Fruit fly (Drosophila melanogaster): Measurements from ENCODE around the gene CG32719.
A peak's percentile ranks its signal among the peaks of the same experiment; 100 is the strongest.

dm6 chrX:7571200-7571599 lies 23.4 kb upstream of the CG32719 start:
- peak; percentile 53 for TF ChIP-seq Pif1A (GFP tag; optimal IDR thresholded peaks at IDR 0.05)
- peak; percentile 43 for TF ChIP-seq CG8301 (tag; optimal IDR thresholded peaks at IDR 0.05)
- TF ChIP-seq CG32121 (GFP tag; IDR thresholded peaks at IDR 0.05), result peak; percentile 52
- peak; percentile 38 for TF ChIP-seq CG9948 (tag; optimal IDR thresholded peaks at IDR 0.05)
- peak; percentile 36 for TF ChIP-seq CG34367 (tag; optimal IDR thresholded peaks at IDR 0.05)
- TF ChIP-seq CG4496 (GFP tag; IDR thresholded peaks at IDR 0.05), result no peak
- TF ChIP-seq CG14655 (GFP tag; optimal IDR thresholded peaks at IDR 0.05), result peak; percentile 46
- TF ChIP-seq D1 (tag; optimal IDR thresholded peaks at IDR 0.05), result peak; percentile 9
- no peak for TF ChIP-seq CG13204 (GFP tag; optimal IDR thresholded peaks at IDR 0.05)
- no peak for TF ChIP-seq CG12605 (GFP tag; IDR thresholded peaks at IDR 0.05)
- TF ChIP-seq Snoo (tag; optimal IDR thresholded peaks at IDR 0.05), result peak; percentile 42
- no peak for TF ChIP-seq gl (tag; optimal IDR thresholded peaks at IDR 0.05)
- TF ChIP-seq Ets98B (GFP tag; IDR thresholded peaks at IDR 0.05), result peak; percentile 26; the same call in 1 of the 2 replicates
- no peak for TF ChIP-seq CG10348 (GFP tag; IDR thresholded peaks at IDR 0.05)

Data from whole organism, pupa.